Fruit fly (Drosophila melanogaster) whole organism, embryonic: ENCODE measurements around the gene CG34288.

Source experiments
- B-H1 ChIP-seq: fragments of 200-800 bp; sonication (Bioruptor generic); IDR thresholded peaks from 3 replicates; pipeline ENCODE4 v1.3.6; 2022; ENCODE audit warnings: missing biosample characterization, missing genetic modification characterization
- CG10267 ChIP-seq: fragments of 200-800 bp; sonication (Bioruptor generic); optimal IDR thresholded peaks from 2 replicates; lab custom pipeline; 2018; ENCODE audit warnings: missing biosample characterization, mild to moderate bottlenecking, missing genetic modification characterization, moderate library complexity
- CG10366 ChIP-seq: fragments of 200-800 bp; sonication (Bioruptor generic); IDR thresholded peaks from 2 replicates; pipeline ENCODE4 v1.3.6; 2022; ENCODE audit warnings: missing biosample characterization, missing genetic modification characterization
- CG11085 ChIP-seq: fragments of 200-800 bp; sonication (Bioruptor generic); IDR thresholded peaks from 2 replicates; pipeline ENCODE4 v1.3.6; 2022; ENCODE audit warnings: missing biosample characterization, missing genetic modification characterization
- CG11456 ChIP-seq: fragments of 200-800 bp; sonication (Bioruptor generic); IDR thresholded peaks from 3 replicates; pipeline ENCODE4 v1.3.6; 2022; ENCODE audit warnings: missing biosample characterization, missing genetic modification characterization
- CG14667 ChIP-seq: fragments of 200-800 bp; sonication (Bioruptor generic); IDR thresholded peaks from 2 replicates; pipeline ENCODE4 v1.3.6; 2022; ENCODE audit warnings: missing biosample characterization, missing genetic modification characterization
- CG1602 ChIP-seq: fragments of 200-800 bp; sonication (Bioruptor generic); optimal IDR thresholded peaks from 3 replicates; lab custom pipeline; 2016; ENCODE audit warnings: missing biosample characterization, missing genetic modification characterization
- CG16779 ChIP-seq: fragments of 200-800 bp; sonication (Bioruptor generic); IDR thresholded peaks from 2 replicates; pipeline ENCODE4 v1.3.6; 2022; ENCODE audit warnings: missing biosample characterization, missing genetic modification characterization
- CG16863 ChIP-seq: fragments of 200-800 bp; sonication (Bioruptor generic); optimal IDR thresholded peaks from 3 replicates; lab custom pipeline; 2016; ENCODE audit warnings: missing biosample characterization, missing genetic modification characterization
- CG17568 ChIP-seq: fragments of 200-800 bp; sonication (Bioruptor generic); optimal IDR thresholded peaks from 2 replicates; lab custom pipeline; 2018; ENCODE audit warnings: missing biosample characterization, mild to moderate bottlenecking, missing genetic modification characterization, moderate library complexity
- CG17829 ChIP-seq: fragments of 200-800 bp; optimal IDR thresholded peaks from 2 replicates; lab custom pipeline; 2019; ENCODE audit warnings: missing biosample characterization, mild to moderate bottlenecking, missing genetic modification characterization, moderate library complexity
- CG18476 ChIP-seq: fragments of 200-800 bp; sonication (Bioruptor generic); optimal IDR thresholded peaks from 2 replicates; lab custom pipeline; 2016; ENCODE audit warnings: missing biosample characterization, mild to moderate bottlenecking, missing genetic modification characterization
- CG2116 ChIP-seq: fragments of 200-800 bp; sonication (Bioruptor generic); optimal IDR thresholded peaks from 3 replicates; lab custom pipeline; 2018; ENCODE audit warnings: missing biosample characterization, mild to moderate bottlenecking, missing genetic modification characterization
- CG2120 ChIP-seq: fragments of 200-800 bp; sonication (Bioruptor generic); optimal IDR thresholded peaks from 3 replicates; lab custom pipeline; 2016; ENCODE audit warnings: missing biosample characterization, missing genetic modification characterization
- CG2129 ChIP-seq: fragments of 200-800 bp; sonication (Bioruptor generic); IDR thresholded peaks from 2 replicates; pipeline ENCODE4 v1.3.6; 2022; ENCODE audit warnings: missing biosample characterization, missing genetic modification characterization; ENCODE audit not compliant: partially characterized antibody
- CG32767 ChIP-seq: fragments of 200-800 bp; sonication (Bioruptor generic); IDR thresholded peaks from 2 replicates; pipeline ENCODE4 v1.3.6; 2022; ENCODE audit warnings: missing biosample characterization, missing genetic modification characterization
- CG33557 ChIP-seq: fragments of 200-800 bp; sonication (Bioruptor generic); optimal IDR thresholded peaks from 2 replicates; lab custom pipeline; 2019; ENCODE audit warnings: missing biosample characterization, mild to moderate bottlenecking, missing genetic modification characterization, moderate library complexity
- CG3847 ChIP-seq: fragments of 200-800 bp; sonication (Bioruptor generic); IDR thresholded peaks from 2 replicates; pipeline ENCODE4 v1.3.6; 2022; ENCODE audit warnings: missing biosample characterization, missing genetic modification characterization
- CG5245 ChIP-seq: fragments of 200-800 bp; sonication (Bioruptor generic); optimal IDR thresholded peaks from 3 replicates; lab custom pipeline; 2016; ENCODE audit warnings: missing biosample characterization, missing genetic modification characterization
- CG6765 ChIP-seq: fragments of 200-800 bp; sonication (Bioruptor generic); optimal IDR thresholded peaks from 3 replicates; lab custom pipeline; 2017; ENCODE audit warnings: missing biosample characterization, mild to moderate bottlenecking, missing genetic modification characterization
- CG7357 ChIP-seq: fragments of 200-800 bp; sonication (Bioruptor generic); IDR thresholded peaks from 3 replicates; pipeline ENCODE4 v1.3.6; 2022; ENCODE audit warnings: missing biosample characterization, missing genetic modification characterization
- Dip2 ChIP-seq: fragments of 200-800 bp; sonication (Bioruptor generic); IDR thresholded peaks from 2 replicates; pipeline ENCODE4 v1.3.6; 2022; ENCODE audit warnings: missing biosample characterization, missing genetic modification characterization
- H2.0 ChIP-seq: fragments of 200-800 bp; sonication (Bioruptor generic); IDR thresholded peaks from 2 replicates; pipeline ENCODE4 v1.3.6; 2022; ENCODE audit warnings: missing biosample characterization, missing genetic modification characterization
- Max ChIP-seq: fragments of 200-800 bp; sonication (Bioruptor generic); optimal IDR thresholded peaks from 2 replicates; lab custom pipeline; 2016; ENCODE audit warnings: missing biosample characterization, mild to moderate bottlenecking, missing genetic modification characterization
- NFAT ChIP-seq: fragments of 200-800 bp; sonication (Bioruptor generic); IDR thresholded peaks from 2 replicates; pipeline ENCODE4 v1.3.6; 2022; ENCODE audit warnings: missing biosample characterization, missing genetic modification characterization
- Oli ChIP-seq: fragments of 200-800 bp; sonication (Bioruptor generic); optimal IDR thresholded peaks from 2 replicates; lab custom pipeline; 2018; ENCODE audit warnings: missing biosample characterization, mild to moderate bottlenecking, missing genetic modification characterization, moderate library complexity
- Ravus ChIP-seq: fragments of 200-800 bp; sonication (Bioruptor generic); IDR thresholded peaks from 2 replicates; pipeline ENCODE4 v1.3.6; 2022; ENCODE audit warnings: missing biosample characterization, missing genetic modification characterization
- Tbp ChIP-seq: fragments of >200 bp; optimal IDR thresholded peaks from 2 replicates; lab custom pipeline; 2018; ENCODE audit warnings: missing biosample characterization, missing genetic modification characterization
- Vsx1 ChIP-seq: fragments of 200-800 bp; sonication (Bioruptor generic); optimal IDR thresholded peaks from 2 replicates; lab custom pipeline; 2017; ENCODE audit warnings: missing biosample characterization, mild to moderate bottlenecking, missing genetic modification characterization, missing genetic modification reagents
- Xrp1 ChIP-seq: fragments of 200-800 bp; sonication (Bioruptor generic); IDR thresholded peaks from 2 replicates; pipeline ENCODE4 v1.3.6; 2022; ENCODE audit warnings: missing biosample characterization, missing genetic modification characterization
- aop ChIP-seq: fragments of 200-800 bp; sonication (Bioruptor generic); IDR thresholded peaks from 2 replicates; pipeline ENCODE4 v1.3.6; 2022; ENCODE audit warnings: missing biosample characterization, missing genetic modification characterization
- bowl ChIP-seq: fragments of 200-800 bp; sonication (Bioruptor generic); IDR thresholded peaks from 2 replicates; pipeline ENCODE4 v1.3.6; 2022; ENCODE audit warnings: missing biosample characterization, missing genetic modification characterization
- ci ChIP-seq: fragments of 200-800 bp; sonication (Bioruptor generic); IDR thresholded peaks from 3 replicates; pipeline ENCODE4 v1.3.6; 2022; ENCODE audit warnings: missing biosample characterization, missing genetic modification characterization
- eyg ChIP-seq: fragments of 200-800 bp; sonication (Bioruptor generic); optimal IDR thresholded peaks from 3 replicates; lab custom pipeline; 2016; ENCODE audit warnings: missing biosample characterization, missing genetic modification characterization
- fd3F ChIP-seq: fragments of 200-800 bp; sonication (Bioruptor generic); optimal IDR thresholded peaks from 2 replicates; lab custom pipeline; 2018; ENCODE audit warnings: missing biosample characterization, mild to moderate bottlenecking, missing genetic modification characterization, moderate library complexity
- insv ChIP-seq, 2 experiments: fragments of 200-800 bp; sonication (Bioruptor generic); optimal IDR thresholded peaks; 3 replicates each; lab custom pipeline; 2016 to 2018; ENCODE audit warnings: missing biosample characterization in 2 of 2, missing genetic modification characterization in 2 of 2
- lola ChIP-seq, 3 experiments: fragments of >200 bp in 2 of 3; fragments of 200-800 bp in 1 of 3; sonication (Bioruptor generic) in 1 of 3; optimal IDR thresholded peaks; 2 replicates each; lab custom pipeline; 2017 to 2019; ENCODE audit warnings: missing biosample characterization in 3 of 3, missing genetic modification characterization in 3 of 3, mild to moderate bottlenecking in 1 of 3, moderate library complexity in 1 of 3
- mld ChIP-seq: fragments of 200-800 bp; sonication (Bioruptor generic); IDR thresholded peaks from 3 replicates; pipeline ENCODE4 v1.3.6; 2022; ENCODE audit warnings: missing biosample characterization, missing genetic modification characterization; ENCODE audit not compliant: partially characterized antibody
- nau ChIP-seq: fragments of 200-800 bp; sonication (Bioruptor generic); optimal IDR thresholded peaks from 3 replicates; lab custom pipeline; 2017; ENCODE audit warnings: missing biosample characterization, mild to moderate bottlenecking, missing genetic modification characterization, missing genetic modification reagents
- slbo ChIP-seq: fragments of 200-800 bp; sonication (Bioruptor generic); IDR thresholded peaks from 2 replicates; pipeline ENCODE4 v1.3.6; 2022; ENCODE audit warnings: missing biosample characterization, missing genetic modification characterization
- unc-4 ChIP-seq: fragments of 200-800 bp; sonication (Bioruptor generic); IDR thresholded peaks from 2 replicates; pipeline ENCODE4 v1.3.6; 2022; ENCODE audit warnings: missing biosample characterization, missing genetic modification characterization; ENCODE audit not compliant: partially characterized antibody
- unpg ChIP-seq: fragments of 200-800 bp; sonication (Bioruptor generic); optimal IDR thresholded peaks from 3 replicates; lab custom pipeline; 2018; ENCODE audit warnings: missing biosample characterization, mild to moderate bottlenecking, missing genetic modification characterization, moderate library complexity

CG34288 gene

DNA sequence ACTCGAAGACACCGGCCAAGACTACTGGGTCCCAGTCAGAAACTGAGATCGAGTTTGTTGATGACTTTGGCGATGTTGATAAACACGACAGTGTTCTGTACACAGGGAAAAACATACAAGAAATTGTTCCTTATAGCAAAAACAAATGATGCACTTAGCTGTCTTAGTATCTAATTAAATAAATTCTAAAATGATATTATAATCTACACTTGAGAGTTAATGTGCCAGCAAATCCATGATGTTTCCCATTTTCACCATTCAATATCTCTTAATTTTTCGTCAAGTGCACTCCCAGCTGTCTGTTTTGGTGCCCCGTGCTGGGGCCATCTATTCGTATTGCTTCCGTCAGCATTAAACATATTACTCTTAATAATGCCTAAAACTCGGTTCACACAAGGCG is 46.8 kb downstream of the CG34288 start (continued):
- TF ChIP-seq CG32767 (GFP tag; lab: Robert Waterston, UW): no peak
- TF ChIP-seq CG2129 (GFP tag; lab: Robert Waterston, UW): no peak
- no peak for TF ChIP-seq Max (GFP tag; lab: Kevin White, UChicago)
- TF ChIP-seq CG11456 (GFP tag; lab: Robert Waterston, UW): peak; percentile 55; the same call in 1 of the 3 replicates
- TF ChIP-seq CG6765 (GFP tag; lab: Kevin White, UChicago): no peak
- no peak for TF ChIP-seq CG11085 (GFP tag; lab: Robert Waterston, UW)
- TF ChIP-seq CG18476 (GFP tag; lab: Kevin White, UChicago): peak; percentile 14
- peak; percentile 30 for TF ChIP-seq Oli (tag; lab: Kevin White, UChicago)
- no peak for TF ChIP-seq unpg (GFP tag; lab: Kevin White, UChicago)
- peak; percentile 29 for TF ChIP-seq CG10267 (tag; lab: Kevin White, UChicago)
- no peak for TF ChIP-seq eyg (GFP tag; lab: Kevin White, UChicago)
- peak; percentile 61 for TF ChIP-seq CG2120 (GFP tag; lab: Kevin White, UChicago)
- peak; percentile 28 for TF ChIP-seq fd3F (GFP tag; lab: Kevin White, UChicago)
- TF ChIP-seq insv (GFP tag; optimal IDR thresholded peaks at IDR 0.05; lab: Kevin White, UChicago): no peak
- peak; percentile 60 for TF ChIP-seq NFAT (GFP tag; lab: Robert Waterston, UW)
- TF ChIP-seq slbo (GFP tag; lab: Robert Waterston, UW): peak; percentile 73
- TF ChIP-seq CG16779 (GFP tag; lab: Robert Waterston, UW): no peak
- TF ChIP-seq Ravus (GFP tag; lab: Robert Waterston, UW): no peak
- no peak for TF ChIP-seq ci (GFP tag; lab: Robert Waterston, UW)
- no peak for TF ChIP-seq bowl (GFP tag; lab: Robert Waterston, UW)
- TF ChIP-seq CG33557: no peak
- TF ChIP-seq CG17568: no peak
- peak; percentile 40; the same call in 1 of the 2 replicates for TF ChIP-seq CG3847 (GFP tag; lab: Robert Waterston, UW)
- TF ChIP-seq B-H1 (GFP tag; lab: Robert Waterston, UW): no peak
- TF ChIP-seq aop: no peak
- peak; percentile 6 for TF ChIP-seq CG17829 (tag; lab: Kevin White, UChicago)
- peak; percentile 54; the same call in 1 of the 2 replicates for TF ChIP-seq Xrp1
- no peak for TF ChIP-seq CG7357 (GFP tag; lab: Robert Waterston, UW)
- TF ChIP-seq CG2116 (GFP tag; lab: Kevin White, UChicago): no peak
- peak; percentile 12 for TF ChIP-seq CG5245
- TF ChIP-seq mld (GFP tag; lab: Robert Waterston, UW): no peak
- TF ChIP-seq CG14667 (GFP tag; lab: Robert Waterston, UW): 0 out of 2 replicates have a peak, but pooled peaks have one; percentile 15
- no peak for TF ChIP-seq nau (GFP tag; lab: Kevin White, UChicago)
- TF ChIP-seq unc-4 (GFP tag; lab: Robert Waterston, UW): no peak
- no peak for TF ChIP-seq Dip2 (GFP tag; lab: Robert Waterston, UW)
- no peak for TF ChIP-seq Tbp (GFP tag; lab: Kevin White, UChicago)
- no peak for TF ChIP-seq CG16863
- TF ChIP-seq Vsx1 (GFP tag; lab: Kevin White, UChicago): no peak
- TF ChIP-seq lola (GFP tag; optimal IDR thresholded peaks at IDR 0.05; lab: Kevin White, UChicago): no peak
- TF ChIP-seq CG10366: no peak
- TF ChIP-seq CG1602 (GFP tag; lab: Kevin White, UChicago): peak; percentile 8
- TF ChIP-seq H2.0 (GFP tag; lab: Robert Waterston, UW): no peak
